Worm (Caenorhabditis elegans): ENCODE results near the gene ZC266.1.

DNA sequence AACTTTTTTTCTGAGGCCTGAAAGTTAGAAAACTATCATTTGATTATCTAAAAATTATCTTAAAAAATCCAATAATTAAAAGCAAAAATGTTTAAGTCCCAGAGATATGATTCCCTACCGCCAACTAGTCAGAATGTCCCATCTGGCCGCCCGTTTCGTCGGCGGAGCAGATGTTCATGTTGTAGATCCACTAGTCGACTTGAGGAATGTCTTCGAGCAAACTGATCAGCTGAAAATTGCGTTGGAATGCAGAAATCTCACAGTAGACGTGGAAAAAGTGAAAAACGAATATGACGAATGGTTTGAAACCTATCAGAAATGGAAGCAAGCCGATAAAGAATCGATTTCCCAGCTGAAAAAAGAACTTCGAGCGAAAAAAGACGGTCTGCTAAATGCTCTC is 10.9 kb downstream of the ZC266.1 start, which contains the start of gene K03B4.1:
- TF ChIP-seq scrt-1 (GFP tag; IDR thresholded peaks at IDR 0.05) (no peak), pes-1 (GFP tag; IDR thresholded peaks at IDR 0.05) (no peak)
